Worm (Caenorhabditis elegans): ENCODE results near the gene R10E4.3.

R10E4.3 gene

DNA sequence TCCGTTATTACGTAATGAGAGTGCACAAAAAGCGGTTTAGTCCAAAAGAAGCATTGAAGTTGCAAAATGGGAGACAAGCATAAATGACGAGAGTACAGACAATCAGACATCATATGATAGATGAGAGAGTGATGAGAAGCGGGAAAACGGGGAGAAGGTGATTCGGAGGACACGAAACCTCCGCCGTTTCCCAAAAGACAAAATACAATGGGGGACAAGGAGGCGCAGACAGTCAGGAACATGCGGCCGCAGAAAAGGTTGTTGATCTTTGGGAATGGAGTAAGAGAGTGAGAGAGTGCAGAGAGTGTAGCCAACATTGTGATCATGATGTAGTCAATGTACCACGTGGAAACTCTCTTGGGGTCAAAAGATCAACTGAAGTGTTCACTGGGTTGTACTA, 49.6 kb downstream of the R10E4.3 start (continued):
- TF ChIP-seq nhr-11 (tag; optimal IDR thresholded peaks at IDR 0.05), result peak; percentile 84
- peak; percentile 80 for TF ChIP-seq gmeb-1 (tag; optimal IDR thresholded peaks at IDR 0.05)
- TF ChIP-seq R02D3.7 (tag; optimal IDR thresholded peaks at IDR 0.05), result no peak
- peak; percentile 86 for TF ChIP-seq unc-55 (GFP tag; optimal IDR thresholded peaks at IDR 0.05)
- TF ChIP-seq ztf-11 (tag; optimal IDR thresholded peaks at IDR 0.05), result no peak
- TF ChIP-seq zag-1 (tag; optimal IDR thresholded peaks at IDR 0.05), result peak; percentile 61
- TF ChIP-seq mdl-1 (tag; optimal IDR thresholded peaks at IDR 0.05), result peak; percentile 90 to 97
- TF ChIP-seq nhr-237 (tag; optimal IDR thresholded peaks at IDR 0.05), result no peak
- no peak for TF ChIP-seq aly-2 (tag; optimal IDR thresholded peaks at IDR 0.05)
- peak; percentile 93 for TF ChIP-seq sma-3 (GFP tag; optimal IDR thresholded peaks at IDR 0.05)
- TF ChIP-seq F13H6.1 (tag; optimal IDR thresholded peaks at IDR 0.05), result peak; percentile 99
- peak; percentile 84 for TF ChIP-seq lin-13 (GFP tag; optimal IDR thresholded peaks at IDR 0.05)
- TF ChIP-seq ztf-1 (GFP tag; conservative IDR thresholded peaks at IDR 0.05), result no peak
- TF ChIP-seq ceh-16 (tag; optimal IDR thresholded peaks at IDR 0.05), result peak; percentile 41
- peak; percentile 58 for TF ChIP-seq mab-5 (tag; optimal IDR thresholded peaks at IDR 0.05)
- TF ChIP-seq C34F6.9 (tag; optimal IDR thresholded peaks at IDR 0.05), result peak; percentile 94

DNA sequence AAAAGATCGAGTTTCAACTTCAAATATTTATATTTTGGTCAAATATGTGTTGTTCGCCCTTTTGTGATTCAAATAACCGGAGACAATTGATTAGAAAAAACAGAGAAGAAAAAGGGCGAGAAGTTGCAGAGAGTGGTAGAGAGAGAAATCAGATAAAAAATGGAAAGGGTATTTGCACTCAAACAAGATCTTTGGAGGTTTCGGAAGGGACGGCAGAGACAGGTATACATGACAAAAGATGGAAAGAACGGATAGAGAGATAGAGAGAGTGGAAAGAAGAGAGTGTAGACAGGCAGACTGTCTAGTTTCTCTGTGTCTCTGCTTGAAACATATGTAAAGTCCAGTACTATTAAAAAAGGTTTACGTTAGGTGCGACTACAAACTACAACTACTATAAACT, 51.1 kb downstream of the R10E4.3 start:
- TF ChIP-seq C34F6.9 (tag; optimal IDR thresholded peaks at IDR 0.05) (peak; percentile 35), blmp-1 (tag; optimal IDR thresholded peaks at IDR 0.05; ENCODE audit: insufficient read depth) (peak; percentile 68), nhr-129 (tag; optimal IDR thresholded peaks at IDR 0.05) (peak; percentile 34), sem-4 (tag; optimal IDR thresholded peaks at IDR 0.05) (peak; percentile 24), skn-1 (tag; optimal IDR thresholded peaks at IDR 0.05) (no peak), nhr-25 (tag; optimal IDR thresholded peaks at IDR 0.05) (peak; percentile 40), gmeb-1 (tag; optimal IDR thresholded peaks at IDR 0.05) (no peak), lin-13 (GFP tag; optimal IDR thresholded peaks at IDR 0.05) (peak; percentile 95), nhr-21 (tag; optimal IDR thresholded peaks at IDR 0.05) (peak; percentile 26), sma-3 (GFP tag; optimal IDR thresholded peaks at IDR 0.05) (peak; percentile 35), egl-27 (tag; optimal IDR thresholded peaks at IDR 0.05) (peak; percentile 1), lsy-2 (tag; optimal IDR thresholded peaks at IDR 0.05) (peak in 1 of 2 experiments; percentile 37), F13H6.1 (tag; optimal IDR thresholded peaks at IDR 0.05) (peak; percentile 12), lin-11 (tag; optimal IDR thresholded peaks at IDR 0.05) (no peak), sma-9 (GFP tag; optimal IDR thresholded peaks at IDR 0.05) (peak; percentile 79), sma-9 (tag; optimal IDR thresholded peaks at IDR 0.05) (no peak)
